Worm (Caenorhabditis elegans) whole organism, L3 larva: Measurements from ENCODE around the gene fut-6.

Source experiments
- egl-27 ChIP-seq: sonication (generic microtip); optimal IDR thresholded peaks from 4 replicates; lab custom pipeline; 2017; ENCODE audit warnings: missing biosample characterization, missing genetic modification reagents, missing genetic modification characterization
- nhr-28 ChIP-seq: fragments of 150-350 bp; optimal IDR thresholded peaks from 2 replicates; lab custom pipeline; 2014; ENCODE audit warnings: missing biosample characterization, missing genetic modification characterization
- unc-62 ChIP-seq: fragments of 150-350 bp; sonication (generic microtip); optimal IDR thresholded peaks from 4 replicates; lab custom pipeline; 2014; ENCODE audit warnings: missing biosample characterization, missing genetic modification reagents, missing genetic modification characterization
- ztf-4 ChIP-seq: fragments of 150-350 bp; optimal IDR thresholded peaks from 2 replicates; lab custom pipeline; 2014; ENCODE audit warnings: missing biosample characterization, missing genetic modification characterization

DNA sequence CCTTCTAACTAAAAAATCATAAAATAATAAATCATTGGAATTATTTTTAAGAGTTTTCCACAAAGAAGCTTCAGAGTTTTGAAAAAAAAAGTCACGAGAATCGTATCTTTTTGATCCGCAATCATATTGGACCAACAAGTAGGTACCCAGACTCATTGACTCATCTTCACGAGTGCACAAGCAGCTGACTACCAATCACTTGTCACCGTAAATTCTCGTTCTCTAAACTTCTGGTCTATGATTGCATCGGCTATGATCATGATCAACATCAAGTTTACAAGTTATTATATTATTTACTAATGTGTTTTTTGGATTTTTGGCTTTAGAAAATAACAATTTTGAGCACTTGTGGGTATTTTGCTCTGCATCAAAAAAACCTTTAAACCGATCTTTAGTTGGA, 20.5 kb upstream of the fut-6 start:
- TF ChIP-seq unc-62 = no peak
- TF ChIP-seq ztf-4 (tag; lab: Kevin White, UChicago) = no peak
- TF ChIP-seq nhr-28 (tag; lab: Kevin White, UChicago) = no peak
- TF ChIP-seq egl-27 = no peak
